Worm (Caenorhabditis elegans) whole organism, L3 larva: ENCODE data around the gene Y17D7B.10.
"Not testable (repeated sequence)": the region's sequence is repeated elsewhere in the genome, so short reads cannot be mapped to it uniquely, and the experiment has no call there.

Experiments used
- ceh-28 ChIP-seq: fragments of 150-350 bp; optimal IDR thresholded peaks from 2 replicates; lab custom pipeline; 2014; ENCODE audit warnings: missing biosample characterization, missing genetic modification reagents, missing genetic modification characterization
- ceh-9 ChIP-seq: sonication (generic microtip); optimal IDR thresholded peaks from 2 replicates; lab custom pipeline; 2018; ENCODE audit warnings: missing biosample characterization, missing genetic modification characterization
- elt-1 ChIP-seq: fragments of 150-350 bp; optimal IDR thresholded peaks from 2 replicates; lab custom pipeline; 2014; ENCODE audit warnings: missing biosample characterization, missing genetic modification characterization
- elt-2 ChIP-seq: sonication (generic microtip); optimal IDR thresholded peaks from 2 replicates; lab custom pipeline; 2016; ENCODE audit warnings: missing genetic modification reagents, mild to moderate bottlenecking, missing genetic modification characterization, missing compliant biosample characterization
- elt-3 ChIP-seq, 3 experiments: fragments of 150-350 bp in 1 of 3; sonication (generic microtip) in 2 of 3; optimal IDR thresholded peaks; 2 replicates in 2 of 3; 4 replicates in 1 of 3; lab custom pipeline; 2014 to 2017; ENCODE audit warnings: missing biosample characterization in 3 of 3, missing genetic modification characterization in 3 of 3
- eor-1 ChIP-seq, 2 experiments: fragments of 150-350 bp; optimal IDR thresholded peaks; 2 replicates each; lab custom pipeline; 2014 to 2018; ENCODE audit warnings: missing biosample characterization in 2 of 2, missing genetic modification characterization in 2 of 2
- fkh-10 ChIP-seq: sonication (generic microtip); optimal IDR thresholded peaks from 2 replicates; lab custom pipeline; 2017; ENCODE audit warnings: missing biosample characterization, missing genetic modification reagents, missing genetic modification characterization
- fkh-2 ChIP-seq: fragments of 150-350 bp; optimal IDR thresholded peaks from 2 replicates; lab custom pipeline; 2014; ENCODE audit warnings: missing biosample characterization, missing genetic modification reagents, missing genetic modification characterization
- fos-1 ChIP-seq: fragments of 150-350 bp; optimal IDR thresholded peaks from 2 replicates; lab custom pipeline; 2014; ENCODE audit warnings: missing biosample characterization, missing genetic modification characterization
- hmg-11 ChIP-seq: sonication (generic microtip); optimal IDR thresholded peaks from 2 replicates; lab custom pipeline; 2016; ENCODE audit warnings: missing genetic modification characterization, missing compliant biosample characterization
- jun-1 ChIP-seq: fragments of 150-350 bp; optimal IDR thresholded peaks from 2 replicates; lab custom pipeline; 2014; ENCODE audit warnings: missing biosample characterization, missing genetic modification reagents, missing genetic modification characterization
- lin-15B ChIP-seq: fragments of 150-350 bp; optimal IDR thresholded peaks from 2 replicates; lab custom pipeline; 2014; ENCODE audit warnings: missing biosample characterization, missing genetic modification characterization
- lin-39 ChIP-seq: fragments of 150-350 bp; optimal IDR thresholded peaks from 2 replicates; lab custom pipeline; 2018; ENCODE audit warnings: missing biosample characterization, missing genetic modification reagents, missing genetic modification characterization
- lsy-12 ChIP-seq: sonication (generic microtip); optimal IDR thresholded peaks from 2 replicates; lab custom pipeline; 2016; ENCODE audit warnings: mild to moderate bottlenecking, missing genetic modification characterization, missing compliant biosample characterization
- mdl-1 ChIP-seq: fragments of 150-350 bp; optimal IDR thresholded peaks from 2 replicates; lab custom pipeline; 2014; ENCODE audit warnings: missing biosample characterization, missing genetic modification characterization
- mml-1 ChIP-seq: fragments of 150-350 bp; sonication (generic microtip); optimal IDR thresholded peaks from 3 replicates; lab custom pipeline; 2014; ENCODE audit warnings: missing biosample characterization, missing genetic modification characterization
- nfya-1 ChIP-seq: sonication (generic microtip); optimal IDR thresholded peaks from 2 replicates; lab custom pipeline; 2017; ENCODE audit warnings: missing genetic modification characterization, mild to moderate bottlenecking, missing compliant biosample characterization, antibody characterized with exemption, moderate library complexity; ENCODE audit not compliant: insufficient read depth
- nhr-11 ChIP-seq: fragments of 150-350 bp; optimal IDR thresholded peaks from 2 replicates; lab custom pipeline; 2014; ENCODE audit warnings: missing biosample characterization, missing genetic modification characterization
- nhr-12 ChIP-seq: fragments of 150-350 bp; optimal IDR thresholded peaks from 2 replicates; lab custom pipeline; 2014; ENCODE audit warnings: missing biosample characterization, missing genetic modification characterization
- nhr-23 ChIP-seq: fragments of 150-350 bp; optimal IDR thresholded peaks from 2 replicates; lab custom pipeline; 2014; ENCODE audit warnings: missing biosample characterization, missing genetic modification reagents, missing genetic modification characterization
- nhr-237 ChIP-seq: fragments of 150-350 bp; optimal IDR thresholded peaks from 2 replicates; lab custom pipeline; 2014; ENCODE audit warnings: missing biosample characterization, missing genetic modification characterization
- nhr-25 ChIP-seq: sonication (generic microtip); optimal IDR thresholded peaks from 2 replicates; lab custom pipeline; 2017; ENCODE audit warnings: missing biosample characterization, missing genetic modification characterization
- nhr-76 ChIP-seq: fragments of 150-350 bp; sonication (generic microtip); optimal IDR thresholded peaks from 5 replicates; lab custom pipeline; 2014; ENCODE audit warnings: missing biosample characterization, missing genetic modification characterization
- tbx-2 ChIP-seq: sonication (generic microtip); optimal IDR thresholded peaks from 2 replicates; lab custom pipeline; 2016; ENCODE audit warnings: mild to moderate bottlenecking, missing genetic modification characterization, missing compliant biosample characterization
- ztf-11 ChIP-seq: fragments of 150-350 bp; optimal IDR thresholded peaks from 2 replicates; lab custom pipeline; 2014; ENCODE audit warnings: missing biosample characterization, missing genetic modification characterization
- ztf-4 ChIP-seq: fragments of 150-350 bp; optimal IDR thresholded peaks from 2 replicates; lab custom pipeline; 2014; ENCODE audit warnings: missing biosample characterization, missing genetic modification characterization

Gene Y17D7B.10

DNA sequence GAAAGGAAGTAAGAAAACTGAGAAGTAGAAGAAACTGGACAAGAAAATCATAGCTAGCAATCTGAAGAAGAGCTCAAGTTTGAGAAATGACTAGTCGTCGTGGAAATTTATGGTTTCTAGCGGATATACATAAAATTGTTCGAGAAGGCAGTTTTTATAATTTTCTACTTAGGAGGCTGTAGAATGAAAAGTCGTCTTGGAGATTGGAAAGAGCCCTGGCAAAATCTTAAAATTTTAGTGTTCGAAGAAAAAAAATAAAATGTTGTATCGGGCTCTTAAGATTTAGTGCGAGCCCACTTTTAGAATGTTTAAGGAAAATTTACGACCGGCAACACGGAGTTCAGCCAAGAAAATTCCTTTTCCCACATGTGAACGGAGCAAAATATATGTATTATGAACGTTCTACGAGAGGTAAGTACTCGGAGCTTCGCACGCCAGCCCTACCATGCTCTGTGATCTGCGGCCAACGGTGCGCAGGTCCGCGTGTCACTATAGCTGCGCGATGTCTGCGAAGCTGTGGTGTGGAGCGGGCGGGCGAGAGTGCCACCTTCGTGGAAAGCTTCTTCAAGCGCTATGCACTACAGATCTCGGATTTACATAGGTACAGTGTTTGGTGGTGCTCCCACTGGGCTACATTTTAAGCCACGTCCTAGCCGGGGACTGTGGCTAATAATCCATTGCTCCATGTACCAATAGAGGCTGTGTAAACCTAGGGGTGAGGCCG, 36.4 kb upstream of the Y17D7B.10 start, which contains the start of gene clec-251:
TSS of gene clec-251 (minus strand) at position 51 of the 724 bp plus-strand sequence.
- no peak for TF ChIP-seq nhr-23 (tag; lab: Kevin White, UChicago)
- TF ChIP-seq nhr-76 (tag; lab: Kevin White, UChicago) = no peak

ce11 chrV:18748726-18749125, 34.8 kb upstream of the Y17D7B.10 start, which contains the start of gene clec-252:
clec-252 (minus strand) TSS chrV:18748826.
- TF ChIP-seq nfya-1 (tag; lab: Kevin White, UChicago) = no peak
- TF ChIP-seq nhr-237 = no peak
- no peak for TF ChIP-seq fkh-2 (tag; lab: Kevin White, UChicago)
- TF ChIP-seq nhr-12 (tag; lab: Kevin White, UChicago) = no peak
- no peak for TF ChIP-seq elt-3 (tag; optimal IDR thresholded peaks at IDR 0.05; lab: Kevin White, UChicago)
- no peak for TF ChIP-seq fkh-10 (GFP tag; lab: Kevin White, UChicago)
- TF ChIP-seq tbx-2 = no peak
- no peak for TF ChIP-seq nhr-23 (tag; lab: Kevin White, UChicago)
- TF ChIP-seq mdl-1 (tag; lab: Kevin White, UChicago) = no peak
- no peak for TF ChIP-seq nhr-25

DNA sequence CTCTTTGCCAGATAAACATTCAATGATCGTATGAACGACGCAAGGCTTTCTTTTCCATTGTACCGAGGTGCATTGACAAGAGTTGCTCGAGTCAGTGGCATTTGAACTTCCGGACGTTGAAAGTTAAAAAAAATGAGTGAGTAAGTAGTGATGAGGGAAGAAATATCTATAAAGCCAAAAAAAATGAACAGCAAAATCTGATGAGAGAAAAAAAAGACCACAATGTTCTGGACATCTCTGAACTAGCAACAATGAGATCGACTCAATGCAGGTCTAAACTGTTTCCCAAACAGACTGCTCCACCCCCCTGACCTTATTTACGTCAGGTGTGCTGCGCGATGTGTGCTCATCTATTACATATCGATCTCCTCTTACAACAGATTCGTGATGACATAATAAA, 33.1 kb upstream of the Y17D7B.10 start, which contains the start of the genes F11D11.21 and F11D11.12:
TSS of gene F11D11.21 (minus strand) at position 101 of the 400 bp plus-strand sequence.
TSS of gene F11D11.12 (minus strand) at position 238 of the 400 bp plus-strand sequence.
- TF ChIP-seq ztf-11 (tag; lab: Kevin White, UChicago) (no peak), fkh-10 (GFP tag; lab: Kevin White, UChicago) (no peak), mdl-1 (tag; lab: Kevin White, UChicago) (no peak), lsy-12 (tag; lab: Kevin White, UChicago) (no peak), fkh-2 (tag; lab: Kevin White, UChicago) (no peak), lin-15B (tag; lab: Kevin White, UChicago) (no peak), eor-1 (tag; optimal IDR thresholded peaks at IDR 0.05; lab: Kevin White, UChicago) (no peak), elt-2 (no peak), lin-39 (tag; lab: Kevin White, UChicago) (no peak), hmg-11 (tag; lab: Kevin White, UChicago) (no peak)

ce11 chrV:18753036-18753435, 30.5 kb upstream of the Y17D7B.10 start, which contains the start of gene F11D11.6:
F11D11.6 (minus strand) TSS chrV:18753136.
- TF ChIP-seq jun-1 (tag; lab: Kevin White, UChicago) (no peak), nfya-1 (tag; lab: Kevin White, UChicago) (no peak), mml-1 (tag; lab: Kevin White, UChicago) (no peak), elt-1 (tag; lab: Kevin White, UChicago) (no peak), elt-2 (no peak), nhr-23 (tag; lab: Kevin White, UChicago) (no peak), nhr-237 (no peak), fkh-10 (GFP tag; lab: Kevin White, UChicago) (no peak)

DNA sequence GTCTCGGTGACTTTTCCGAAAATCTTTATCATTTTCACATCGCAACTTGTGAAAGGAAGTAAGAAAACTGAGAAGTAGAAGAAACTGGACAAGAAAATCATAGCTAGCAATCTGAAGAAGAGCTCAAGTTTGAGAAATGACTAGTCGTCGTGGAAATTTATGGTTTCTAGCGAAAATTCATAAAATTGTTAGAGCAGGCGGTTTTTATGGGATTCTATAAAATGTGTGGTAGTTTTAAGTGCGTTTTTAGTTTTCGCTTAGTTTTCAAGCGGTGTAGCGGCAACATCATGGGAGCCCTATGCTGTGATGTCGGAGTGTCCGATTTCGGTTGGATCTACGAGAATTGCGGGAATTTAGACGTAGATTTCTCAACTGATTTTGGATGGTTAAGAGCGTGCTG, 29.2 kb upstream of the Y17D7B.10 start, which contains the start of gene clec-254:
TSS of gene clec-254 (minus strand) at position 101 of the 400 bp plus-strand sequence.
- not testable (repeated sequence) for TF ChIP-seq nhr-11 (tag; lab: Kevin White, UChicago); fos-1 (tag; lab: Kevin White, UChicago); eor-1 (tag; optimal IDR thresholded peaks at IDR 0.05; lab: Kevin White, UChicago)

DNA sequence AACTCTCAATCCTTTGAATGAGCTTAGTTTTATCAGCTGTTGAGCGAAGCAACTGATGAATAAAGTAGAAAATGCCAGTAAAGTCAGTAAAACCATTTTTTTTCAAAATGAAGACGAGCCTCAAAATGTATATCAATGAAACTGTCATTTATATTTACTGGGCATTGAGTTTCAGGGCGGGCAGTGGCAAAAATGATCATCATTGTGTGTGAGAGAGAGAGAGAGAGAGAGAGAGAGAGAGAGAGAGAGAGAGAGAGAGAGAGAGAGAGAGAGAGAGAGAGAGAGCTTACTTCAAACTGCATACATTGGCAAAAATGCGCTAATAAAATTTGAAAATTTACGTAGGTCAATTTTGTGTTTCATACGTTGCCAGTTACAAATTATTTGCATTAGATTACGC, 23.3 kb upstream of the Y17D7B.10 start, which contains the start of gene F11D11.3:
TSS of gene F11D11.3 (minus strand) at position 101 of the 400 bp plus-strand sequence.
- no peak for TF ChIP-seq fkh-2 (tag; lab: Kevin White, UChicago)
- TF ChIP-seq jun-1 (tag; lab: Kevin White, UChicago) = no peak
- no peak for TF ChIP-seq elt-2
- TF ChIP-seq ztf-4 (tag; lab: Kevin White, UChicago) = no peak
- TF ChIP-seq eor-1 (tag; optimal IDR thresholded peaks at IDR 0.05; lab: Kevin White, UChicago) = no peak
- TF ChIP-seq ceh-9 (tag; lab: Kevin White, UChicago) = no peak
- no peak for TF ChIP-seq nhr-12 (tag; lab: Kevin White, UChicago)
- TF ChIP-seq fkh-10 (GFP tag; lab: Kevin White, UChicago) = no peak
- TF ChIP-seq ceh-28 = no peak
